Worm (Caenorhabditis elegans): ENCODE measurements around the gene Y68A4A.13.

DNA sequence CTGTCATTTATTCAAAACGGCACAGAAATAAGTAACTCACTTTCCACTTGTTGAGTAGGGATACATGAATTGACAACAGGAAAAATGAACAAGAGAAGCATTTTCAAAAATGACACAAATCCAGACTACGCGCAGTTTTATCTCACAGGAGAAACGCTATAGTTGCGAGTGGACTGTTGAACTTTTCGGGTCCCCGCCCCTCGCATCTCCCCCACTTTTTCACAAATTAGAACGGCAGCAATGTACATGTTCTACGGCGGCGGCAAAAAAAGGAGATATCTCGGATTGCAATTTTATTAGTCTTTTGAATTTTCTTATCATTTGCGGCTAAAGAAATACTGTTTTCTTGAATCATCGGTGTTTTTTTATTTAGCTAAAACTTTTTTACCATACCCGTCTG is 37.5 kb upstream of the Y68A4A.13 start, which contains the start of gene clec-242:
- no peak for TF ChIP-seq aly-1 (tag; optimal IDR thresholded peaks at IDR 0.05)
- TF ChIP-seq hmg-4 (GFP tag; optimal IDR thresholded peaks at IDR 0.05) = no peak
- no peak for TF ChIP-seq pes-1 (GFP tag; IDR thresholded peaks at IDR 0.05)
- TF ChIP-seq ceh-36 (tag; optimal IDR thresholded peaks at IDR 0.05) = no peak
- no peak for TF ChIP-seq flt-1 (GFP tag; IDR thresholded peaks at IDR 0.05)
- TF ChIP-seq tbx-37 (GFP tag; conservative IDR thresholded peaks at IDR 0.05) = no peak
- no peak for TF ChIP-seq ama-1 (optimal IDR thresholded peaks at IDR 0.05)
- TF ChIP-seq hnd-1 (tag; optimal IDR thresholded peaks at IDR 0.05) = no peak
- no peak for TF ChIP-seq sea-1 (GFP tag; conservative IDR thresholded peaks at IDR 0.05)
- no peak for TF ChIP-seq tra-4 (tag; optimal IDR thresholded peaks at IDR 0.05)
- no peak for TF ChIP-seq ceh-13 (GFP tag; optimal IDR thresholded peaks at IDR 0.05)
- no peak for TF ChIP-seq tbx-11 (GFP tag; IDR thresholded peaks at IDR 0.05)
- TF ChIP-seq scrt-1 (GFP tag; IDR thresholded peaks at IDR 0.05) = no peak

All from whole organism, early embryonic.